Worm (Caenorhabditis elegans) whole organism, L3 larva: ENCODE results near the gene F35E8.2.

Experiments
- R02D3.7 ChIP-seq: fragments of 150-350 bp; optimal IDR thresholded peaks from 2 replicates; lab custom pipeline; 2014; ENCODE audit warnings: missing biosample characterization, missing genetic modification characterization
- aly-2 ChIP-seq: fragments of 150-350 bp; optimal IDR thresholded peaks from 2 replicates; lab custom pipeline; 2014; ENCODE audit warnings: missing biosample characterization, missing genetic modification characterization
- ama-1 ChIP-seq: fragments of 150-350 bp; optimal IDR thresholded peaks from 2 replicates; lab custom pipeline; 2018
- ceh-28 ChIP-seq: fragments of 150-350 bp; optimal IDR thresholded peaks from 2 replicates; lab custom pipeline; 2014; ENCODE audit warnings: missing biosample characterization, missing genetic modification reagents, missing genetic modification characterization
- ceh-82 ChIP-seq: fragments of 150-350 bp; optimal IDR thresholded peaks from 2 replicates; lab custom pipeline; 2014; ENCODE audit warnings: missing biosample characterization, missing genetic modification characterization
- ceh-9 ChIP-seq: sonication (generic microtip); optimal IDR thresholded peaks from 2 replicates; lab custom pipeline; 2018; ENCODE audit warnings: missing biosample characterization, missing genetic modification characterization
- daf-12 ChIP-seq: fragments of 150-350 bp; optimal IDR thresholded peaks from 2 replicates; lab custom pipeline; 2014; ENCODE audit warnings: missing biosample characterization, missing genetic modification reagents, missing genetic modification characterization
- egl-5 ChIP-seq: fragments of 150-350 bp; optimal IDR thresholded peaks from 2 replicates; lab custom pipeline; 2017; ENCODE audit warnings: missing biosample characterization, missing genetic modification reagents, missing genetic modification characterization, inconsistent platforms
- elt-1 ChIP-seq: fragments of 150-350 bp; optimal IDR thresholded peaks from 2 replicates; lab custom pipeline; 2014; ENCODE audit warnings: missing biosample characterization, missing genetic modification characterization
- eor-1 ChIP-seq, 2 experiments: fragments of 150-350 bp; optimal IDR thresholded peaks; 2 replicates each; lab custom pipeline; 2014 to 2018; ENCODE audit warnings: missing biosample characterization in 2 of 2, missing genetic modification characterization in 2 of 2
- lin-15B ChIP-seq: fragments of 150-350 bp; optimal IDR thresholded peaks from 2 replicates; lab custom pipeline; 2014; ENCODE audit warnings: missing biosample characterization, missing genetic modification characterization
- lsy-12 ChIP-seq: sonication (generic microtip); optimal IDR thresholded peaks from 2 replicates; lab custom pipeline; 2016; ENCODE audit warnings: mild to moderate bottlenecking, missing genetic modification characterization, missing compliant biosample characterization
- mml-1 ChIP-seq: fragments of 150-350 bp; sonication (generic microtip); optimal IDR thresholded peaks from 3 replicates; lab custom pipeline; 2014; ENCODE audit warnings: missing biosample characterization, missing genetic modification characterization
- nfya-1 ChIP-seq: sonication (generic microtip); optimal IDR thresholded peaks from 2 replicates; lab custom pipeline; 2017; ENCODE audit warnings: missing genetic modification characterization, mild to moderate bottlenecking, missing compliant biosample characterization, antibody characterized with exemption, moderate library complexity; ENCODE audit not compliant: insufficient read depth
- nhr-23 ChIP-seq: fragments of 150-350 bp; optimal IDR thresholded peaks from 2 replicates; lab custom pipeline; 2014; ENCODE audit warnings: missing biosample characterization, missing genetic modification reagents, missing genetic modification characterization
- nhr-237 ChIP-seq: fragments of 150-350 bp; optimal IDR thresholded peaks from 2 replicates; lab custom pipeline; 2014; ENCODE audit warnings: missing biosample characterization, missing genetic modification characterization
- nhr-25 ChIP-seq: sonication (generic microtip); optimal IDR thresholded peaks from 2 replicates; lab custom pipeline; 2017; ENCODE audit warnings: missing biosample characterization, missing genetic modification characterization
- nhr-28 ChIP-seq: fragments of 150-350 bp; optimal IDR thresholded peaks from 2 replicates; lab custom pipeline; 2014; ENCODE audit warnings: missing biosample characterization, missing genetic modification characterization
- nhr-43 ChIP-seq: sonication (generic microtip); optimal IDR thresholded peaks from 2 replicates; lab custom pipeline; 2016; ENCODE audit warnings: mild to moderate bottlenecking, missing genetic modification characterization, missing compliant biosample characterization; ENCODE audit not compliant: poor library complexity, severe bottlenecking
- nhr-77 ChIP-seq: fragments of 150-350 bp; optimal IDR thresholded peaks from 2 replicates; lab custom pipeline; 2014; ENCODE audit warnings: missing biosample characterization, missing genetic modification characterization
- pqm-1 ChIP-seq: fragments of 150-350 bp; optimal IDR thresholded peaks from 2 replicates; lab custom pipeline; 2017; ENCODE audit warnings: missing biosample characterization, missing genetic modification characterization, inconsistent platforms
- skn-1 ChIP-seq: fragments of 150-350 bp; optimal IDR thresholded peaks from 2 replicates; lab custom pipeline; 2014; ENCODE audit warnings: missing biosample characterization, missing genetic modification characterization
- tbx-2 ChIP-seq: sonication (generic microtip); optimal IDR thresholded peaks from 2 replicates; lab custom pipeline; 2016; ENCODE audit warnings: mild to moderate bottlenecking, missing genetic modification characterization, missing compliant biosample characterization
- unc-62 ChIP-seq: fragments of 150-350 bp; sonication (generic microtip); optimal IDR thresholded peaks from 4 replicates; lab custom pipeline; 2014; ENCODE audit warnings: missing biosample characterization, missing genetic modification reagents, missing genetic modification characterization
- zag-1 ChIP-seq: fragments of 150-350 bp; optimal IDR thresholded peaks from 2 replicates; lab custom pipeline; 2014; ENCODE audit warnings: missing biosample characterization, missing genetic modification characterization
- ztf-11 ChIP-seq: fragments of 150-350 bp; optimal IDR thresholded peaks from 2 replicates; lab custom pipeline; 2014; ENCODE audit warnings: missing biosample characterization, missing genetic modification characterization
- ztf-4 ChIP-seq: fragments of 150-350 bp; optimal IDR thresholded peaks from 2 replicates; lab custom pipeline; 2014; ENCODE audit warnings: missing biosample characterization, missing genetic modification characterization

Gene F35E8.2

DNA sequence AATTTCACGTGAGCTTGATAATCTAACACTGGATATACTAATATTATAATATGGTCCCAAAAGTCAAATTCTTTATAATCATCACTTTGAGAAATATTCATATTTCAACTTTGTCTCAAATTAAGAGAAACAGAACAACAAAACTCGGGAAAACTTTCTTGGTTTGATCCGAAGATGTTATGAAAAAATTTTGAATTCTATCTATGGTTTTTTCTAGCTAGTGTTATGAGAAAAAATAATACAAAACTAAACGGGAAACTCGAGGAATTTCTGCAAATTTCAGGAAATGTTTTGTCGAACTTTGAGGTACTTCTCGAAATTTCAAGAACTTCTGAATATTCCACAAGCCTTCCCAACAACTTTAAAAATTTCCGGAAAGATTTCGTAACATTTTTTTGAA, 45.4 kb downstream of the F35E8.2 start, which contains the start of gene srw-59:
TSS of gene srw-59 (minus strand) at position 101 of the 400 bp plus-strand sequence.
- TF ChIP-seq mml-1 (no peak), nhr-23 (tag; lab: Kevin White, UChicago) (no peak), skn-1 (tag; lab: Kevin White, UChicago) (no peak), nfya-1 (tag; lab: Kevin White, UChicago) (no peak), unc-62 (GFP tag; lab: Kevin White, UChicago) (no peak), daf-12 (tag; lab: Kevin White, UChicago) (no peak), zag-1 (tag; lab: Kevin White, UChicago) (no peak), nhr-43 (tag; lab: Kevin White, UChicago) (no peak)

DNA sequence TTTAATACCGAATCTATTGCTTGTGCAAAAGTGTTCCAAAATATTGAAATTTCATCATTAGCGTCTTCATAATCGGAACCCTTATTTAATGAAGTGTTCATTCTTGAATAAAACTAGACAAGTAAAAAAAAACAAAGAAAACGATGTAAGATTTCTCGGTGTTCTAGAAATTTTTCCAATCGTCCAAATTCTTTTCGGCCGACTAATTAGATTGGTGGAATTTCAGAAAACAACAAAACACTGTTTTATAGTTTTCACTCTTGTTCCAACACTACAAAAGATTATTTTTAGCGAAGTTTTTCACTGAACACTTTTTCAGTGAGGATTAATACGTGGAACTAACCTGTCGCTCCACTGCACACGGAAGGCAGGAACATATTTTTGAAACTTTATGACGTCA, 47.3 kb downstream of the F35E8.2 start, which contains the start of gene srw-56:
TSS of gene srw-56 (minus strand) at position 101 of the 400 bp plus-strand sequence.
- TF ChIP-seq elt-1 (tag; lab: Kevin White, UChicago) (no peak), lsy-12 (no peak), ztf-4 (tag; lab: Kevin White, UChicago) (no peak), tbx-2 (tag; lab: Kevin White, UChicago) (no peak), unc-62 (GFP tag; lab: Kevin White, UChicago) (no peak), ztf-11 (tag; lab: Kevin White, UChicago) (no peak), egl-5 (no peak), nhr-77 (tag; lab: Kevin White, UChicago) (no peak), nhr-237 (no peak), pqm-1 (no peak), R02D3.7 (tag; lab: Kevin White, UChicago) (no peak), eor-1 (tag; optimal IDR thresholded peaks at IDR 0.05; lab: Kevin White, UChicago) (no peak), ceh-9 (no peak), zag-1 (tag; lab: Kevin White, UChicago) (no peak), nhr-43 (tag; lab: Kevin White, UChicago) (no peak), daf-12 (tag; lab: Kevin White, UChicago) (no peak), ceh-28 (tag; lab: Kevin White, UChicago) (no peak)
- TF ChIP-seq, all 47 proteins: peak for 0

DNA sequence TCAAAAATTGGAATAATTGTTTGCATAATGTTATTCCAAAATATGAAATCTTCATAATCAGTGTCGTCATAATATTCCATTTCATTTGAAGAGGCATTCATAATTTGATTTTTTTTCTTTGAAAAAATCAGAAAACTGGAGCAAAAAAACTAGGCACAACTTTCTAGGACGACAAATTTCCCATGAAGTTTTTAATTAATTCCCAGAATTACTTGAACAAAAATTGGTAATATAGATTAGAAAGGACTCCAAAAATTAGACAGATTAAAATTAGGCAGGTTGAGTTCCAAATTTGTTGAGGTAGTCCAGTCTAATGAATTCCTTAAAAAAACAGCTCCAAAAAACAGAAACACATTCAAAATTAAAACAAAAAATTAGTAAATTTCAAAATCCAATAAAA, 49.5 kb downstream of the F35E8.2 start, which contains the start of gene srw-57:
TSS of gene srw-57 (minus strand) at position 101 of the 400 bp plus-strand sequence.
- no peak for TF ChIP-seq daf-12 (tag; lab: Kevin White, UChicago)
- TF ChIP-seq nhr-25 = no peak
- TF ChIP-seq nhr-23 (tag; lab: Kevin White, UChicago) = no peak
- TF ChIP-seq ceh-82 (tag; lab: Kevin White, UChicago) = no peak
- no peak for TF ChIP-seq ama-1 (lab: Kevin White, UChicago)
- TF ChIP-seq egl-5 = no peak
- TF ChIP-seq lin-15B (tag; lab: Kevin White, UChicago) = no peak
- TF ChIP-seq zag-1 (tag; lab: Kevin White, UChicago) = no peak
- no peak for TF ChIP-seq nhr-77 (tag; lab: Kevin White, UChicago)
- no peak for TF ChIP-seq nhr-237
- TF ChIP-seq nhr-28 (tag; lab: Kevin White, UChicago) = no peak

DNA sequence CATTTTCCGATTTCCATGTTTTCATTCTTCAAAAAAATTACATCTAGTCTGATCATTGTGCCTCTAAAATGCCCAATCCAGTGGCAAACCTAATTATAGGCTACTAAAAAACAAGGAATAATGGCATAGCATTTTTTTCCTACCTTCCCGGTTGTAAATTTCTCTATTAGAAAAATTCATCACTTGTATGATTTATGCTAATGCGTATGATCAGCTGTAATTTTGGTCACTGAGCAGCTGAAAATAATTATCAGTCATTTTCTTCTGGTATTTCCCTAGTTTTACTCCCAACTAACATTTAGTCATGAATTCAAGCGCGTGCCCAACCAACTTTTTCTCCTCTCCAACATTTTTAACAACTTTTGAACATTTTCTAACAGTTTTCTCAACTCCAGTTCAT, 50.0 kb downstream of the F35E8.2 start, which contains the start of gene srh-186:
TSS of gene srh-186 (plus strand) at position 301 of the 400 bp plus-strand sequence.
- TF ChIP-seq nhr-28 (tag; lab: Kevin White, UChicago) (no peak), aly-2 (tag; lab: Kevin White, UChicago) (no peak)
